Fruit fly (Drosophila melanogaster): ENCODE measurements around the gene aly.

aly gene

DNA sequence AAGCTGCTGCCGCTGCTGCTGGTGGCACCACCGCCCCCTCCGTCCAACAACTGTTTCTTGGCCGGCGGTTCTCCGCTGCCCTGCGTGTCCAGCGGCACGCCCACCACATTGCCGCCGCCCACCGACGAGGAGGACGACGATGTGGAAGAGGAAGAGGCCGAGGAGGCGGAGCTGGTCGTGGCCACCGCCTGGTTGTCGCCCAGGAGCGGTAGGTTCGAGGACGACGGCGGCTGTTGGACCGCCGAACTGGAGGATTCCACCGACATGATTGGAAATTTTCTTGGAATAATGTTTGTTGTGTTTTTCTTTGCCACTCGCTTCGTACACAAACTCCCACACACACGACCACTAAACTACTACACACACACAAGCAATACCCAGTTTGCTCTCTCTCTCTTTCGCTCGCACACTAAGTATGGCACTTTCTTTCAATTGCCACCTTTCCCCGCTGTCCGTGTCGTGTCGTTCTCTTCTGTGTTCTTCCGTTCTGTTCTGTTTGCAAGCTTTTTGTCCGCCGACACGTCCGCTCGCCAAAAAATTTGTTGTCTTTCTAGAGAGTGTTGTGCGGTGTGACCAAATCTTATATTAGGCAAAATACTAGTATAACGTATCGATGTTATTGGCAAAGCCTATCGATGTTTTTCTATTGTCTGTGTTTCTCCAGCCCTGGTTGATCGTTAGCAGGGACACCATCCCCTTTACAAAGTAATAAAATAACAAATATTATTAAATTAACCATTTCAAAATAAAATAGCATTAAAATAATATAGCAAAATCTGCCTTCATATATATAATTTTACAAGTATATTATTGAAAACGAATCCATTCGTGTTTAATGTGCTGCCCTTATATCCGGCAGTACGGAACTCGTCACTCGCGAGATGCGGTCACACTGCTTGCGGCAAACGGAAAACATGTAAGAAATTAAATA lies 44.2 kb upstream of the aly start, which contains the start of the genes CG32486 and PAN3 (continued):
- TF ChIP-seq mld (GFP tag; IDR thresholded peaks at IDR 0.05; ENCODE audit: partially characterized antibody) (0 out of 3 replicates have a peak, but pooled peaks have one; percentile 31), tgo (GFP tag; IDR thresholded peaks at IDR 0.05) (no peak), CG17612 (GFP tag; IDR thresholded peaks at IDR 0.05) (no peak), CG13775 (GFP tag; optimal IDR thresholded peaks at IDR 0.05) (peak; percentile 29), onecut (GFP tag; IDR thresholded peaks at IDR 0.05) (peak; percentile 67), CG12236 (GFP tag; optimal IDR thresholded peaks at IDR 0.05) (no peak), ab (GFP tag; optimal IDR thresholded peaks at IDR 0.05) (peak; percentile 81), CG10431 (GFP tag; optimal IDR thresholded peaks at IDR 0.05) (peak; percentile 62), Sox102F (GFP tag; optimal IDR thresholded peaks at IDR 0.05) (peak; percentile 11), CG10959 (GFP tag; IDR thresholded peaks at IDR 0.05) (no peak), CG3407 (GFP tag; optimal IDR thresholded peaks at IDR 0.05) (peak; percentile 23), E2f1 (GFP tag; IDR thresholded peaks at IDR 0.05) (0 out of 2 replicates have a peak, but pooled peaks have one; percentile 10), fd96Cb (tag; optimal IDR thresholded peaks at IDR 0.05) (no peak), caup (GFP tag; optimal IDR thresholded peaks at IDR 0.05; ENCODE audit: severe bottlenecking) (peak; percentile 75), bcd (GFP tag; optimal IDR thresholded peaks at IDR 0.05) (peak; percentile 45), CG11398 (GFP tag; optimal IDR thresholded peaks at IDR 0.05) (no peak), CG12155 (GFP tag; optimal IDR thresholded peaks at IDR 0.05) (peak; percentile 51), BtbVII (GFP tag; optimal IDR thresholded peaks at IDR 0.05) (no peak), CG6683 (GFP tag; optimal IDR thresholded peaks at IDR 0.05) (no peak), Scr (GFP tag; IDR thresholded peaks at IDR 0.05; ENCODE audit: partially characterized antibody) (peak; percentile 86), CG10654 (GFP tag; optimal IDR thresholded peaks at IDR 0.05) (peak; percentile 8), Bdp1 (GFP tag; optimal IDR thresholded peaks at IDR 0.05) (no peak), chinmo (GFP tag; IDR thresholded peaks at IDR 0.05; ENCODE audit: partially characterized antibody) (peak; percentile 97), CG2129 (GFP tag; IDR thresholded peaks at IDR 0.05; ENCODE audit: partially characterized antibody) (peak; percentile 71), Hmr (GFP tag; optimal IDR thresholded peaks at IDR 0.05) (peak; percentile 82), Antp (GFP tag; optimal IDR thresholded peaks at IDR 0.05) (peak; percentile 39), Myb (GFP tag; optimal IDR thresholded peaks at IDR 0.05) (no peak), nom (GFP tag; optimal IDR thresholded peaks at IDR 0.05) (peak; percentile 72), sr (GFP tag; IDR thresholded peaks at IDR 0.05) (peak; percentile 85), CG1792 (GFP tag; optimal IDR thresholded peaks at IDR 0.05) (no peak), CG18619 (GFP tag; optimal IDR thresholded peaks at IDR 0.05) (peak; percentile 22), Xrp1 (GFP tag; IDR thresholded peaks at IDR 0.05) (peak; percentile 32; the same call in 1 of the 2 replicates), CG8290 (GFP tag; optimal IDR thresholded peaks at IDR 0.05) (peak; percentile 72), CG8290 (tag; optimal IDR thresholded peaks at IDR 0.05) (peak in 1 of 2 experiments; percentile 85), CG11085 (GFP tag; IDR thresholded peaks at IDR 0.05) (peak; percentile 29; the same call in 1 of the 2 replicates), H15 (GFP tag; IDR thresholded peaks at IDR 0.05) (no peak), jing (GFP tag; optimal IDR thresholded peaks at IDR 0.05) (no peak), tup (GFP tag; optimal IDR thresholded peaks at IDR 0.05) (no peak), Blimp-1 (GFP tag; optimal IDR thresholded peaks at IDR 0.05) (peak; percentile 41), bbx (GFP tag; IDR thresholded peaks at IDR 0.05; ENCODE audit: partially characterized antibody) (peak; percentile 84), Atf3 (GFP tag; optimal IDR thresholded peaks at IDR 0.05) (no peak), CG12104 (GFP tag; optimal IDR thresholded peaks at IDR 0.05) (no peak), sna (GFP tag; IDR thresholded peaks at IDR 0.05; ENCODE audit: partially characterized antibody) (peak; percentile 76; the same call in 1 of the 2 replicates), Pdp1 (GFP tag; optimal IDR thresholded peaks at IDR 0.05) (peak in 1 of 2 experiments; percentile 41), aop (GFP tag; IDR thresholded peaks at IDR 0.05) (peak; percentile 96), twi (tag; optimal IDR thresholded peaks at IDR 0.05) (peak; percentile 40), ERR (GFP tag; optimal IDR thresholded peaks at IDR 0.05) (peak; percentile 71), CrebB (tag; optimal IDR thresholded peaks at IDR 0.05) (peak; percentile 68)

All from whole organism, embryonic.